Worm (Caenorhabditis elegans) whole organism, late embryonic: ENCODE measurements around the gene pcp-1.
A peak's percentile ranks its signal among the peaks of the same experiment; 100 is the strongest.

Experiments
- C08G9.2 ChIP-seq: sonication (generic microtip); optimal IDR thresholded peaks from 2 replicates; lab custom pipeline; 2016; ENCODE audit warnings: mild to moderate bottlenecking, missing genetic modification characterization, moderate library complexity, missing compliant biosample characterization
- C38D4.7 ChIP-seq: fragments of 200-800 bp; sonication (Bioruptor generic); optimal IDR thresholded peaks from 2 replicates; lab custom pipeline; 2018; ENCODE audit warnings: mild to moderate bottlenecking, missing genetic modification characterization, moderate library complexity, missing compliant biosample characterization
- K02D7.2 ChIP-seq: sonication (generic microtip); optimal IDR thresholded peaks from 2 replicates; lab custom pipeline; 2017; ENCODE audit warnings: mild to moderate bottlenecking, missing genetic modification characterization, missing compliant biosample characterization
- T23F11.4 ChIP-seq: fragments of 200-800 bp; sonication (Bioruptor generic); optimal IDR thresholded peaks from 2 replicates; lab custom pipeline; 2018; ENCODE audit warnings: mild to moderate bottlenecking, missing genetic modification characterization, missing compliant biosample characterization
- ama-1 ChIP-seq: fragments of 150-350 bp; optimal IDR thresholded peaks from 2 replicates; lab custom pipeline; 2014
- ceh-19 ChIP-seq: fragments of 200-800 bp; sonication (Bioruptor generic); optimal IDR thresholded peaks from 2 replicates; lab custom pipeline; 2018; ENCODE audit warnings: mild to moderate bottlenecking, missing genetic modification characterization, missing compliant biosample characterization
- ceh-2 ChIP-seq: sonication (generic microtip); optimal IDR thresholded peaks from 2 replicates; lab custom pipeline; 2016; ENCODE audit warnings: missing genotype, missing genetic modification characterization, missing compliant biosample characterization
- ceh-30 ChIP-seq: fragments of 150-350 bp; optimal IDR thresholded peaks from 2 replicates; lab custom pipeline; 2014; ENCODE audit warnings: missing biosample characterization, missing genetic modification characterization
- ceh-34 ChIP-seq: sonication (generic microtip); optimal IDR thresholded peaks from 2 replicates; lab custom pipeline; 2016; ENCODE audit warnings: mild to moderate bottlenecking, missing genetic modification characterization, missing compliant biosample characterization
- ceh-45 ChIP-seq: fragments of 200-800 bp; sonication (Bioruptor generic); IDR thresholded peaks from 2 replicates; pipeline ENCODE4 v1.3.6; 2022; ENCODE audit warnings: missing genetic modification reagents, missing genetic modification characterization, missing compliant biosample characterization
- ceh-48 ChIP-seq: sonication (generic microtip); optimal IDR thresholded peaks from 2 replicates; lab custom pipeline; 2016; ENCODE audit warnings: missing genetic modification characterization, inconsistent platforms, missing compliant biosample characterization
- ceh-6 ChIP-seq: fragments of 200-800 bp; sonication (Bioruptor generic); optimal IDR thresholded peaks from 2 replicates; lab custom pipeline; 2018; ENCODE audit warnings: mild to moderate bottlenecking, missing genetic modification characterization, missing compliant biosample characterization
- fax-1 ChIP-seq: sonication (generic microtip); optimal IDR thresholded peaks from 2 replicates; lab custom pipeline; 2016; ENCODE audit warnings: missing genotype, missing genetic modification characterization, missing compliant biosample characterization
- fkh-10 ChIP-seq: fragments of 150-350 bp; optimal IDR thresholded peaks from 2 replicates; lab custom pipeline; 2014; ENCODE audit warnings: missing biosample characterization, missing genetic modification reagents, missing genetic modification characterization
- fkh-6 ChIP-seq: sonication (generic microtip); optimal IDR thresholded peaks from 2 replicates; lab custom pipeline; 2016; ENCODE audit warnings: missing genetic modification characterization, missing compliant biosample characterization
- hlh-30 ChIP-seq: sonication (generic microtip); optimal IDR thresholded peaks from 2 replicates; lab custom pipeline; 2017; ENCODE audit warnings: antibody characterized with exemption, missing genetic modification characterization, missing compliant biosample characterization; ENCODE audit not compliant: insufficient read depth
- hlh-6 ChIP-seq: sonication (generic microtip); optimal IDR thresholded peaks from 2 replicates; lab custom pipeline; 2016; ENCODE audit warnings: missing genotype, missing genetic modification characterization, missing compliant biosample characterization
- hlh-8 ChIP-seq: sonication (generic microtip); optimal IDR thresholded peaks from 2 replicates; lab custom pipeline; 2016; ENCODE audit warnings: missing genotype, missing genetic modification characterization, missing compliant biosample characterization
- lim-6 ChIP-seq: sonication (generic microtip); optimal IDR thresholded peaks from 2 replicates; lab custom pipeline; 2016; ENCODE audit warnings: missing genetic modification characterization, missing compliant biosample characterization
- lin-11 ChIP-seq: fragments of 200-800 bp; sonication (Bioruptor generic); optimal IDR thresholded peaks from 2 replicates; lab custom pipeline; 2018; ENCODE audit warnings: mild to moderate bottlenecking, missing genetic modification characterization, missing compliant biosample characterization
- madf-2 ChIP-seq: sonication (generic microtip); optimal IDR thresholded peaks from 2 replicates; lab custom pipeline; 2017; ENCODE audit warnings: missing genetic modification characterization, missing compliant biosample characterization
- mec-3 ChIP-seq: sonication (generic microtip); optimal IDR thresholded peaks from 2 replicates; lab custom pipeline; 2016; ENCODE audit warnings: borderline replicate concordance, missing genetic modification characterization, missing compliant biosample characterization
- nfya-1 ChIP-seq: sonication (generic microtip); optimal IDR thresholded peaks from 2 replicates; lab custom pipeline; 2017; ENCODE audit warnings: missing genetic modification characterization, mild to moderate bottlenecking, missing compliant biosample characterization, antibody characterized with exemption, moderate library complexity
- nhr-11 ChIP-seq: fragments of 150-350 bp; optimal IDR thresholded peaks from 2 replicates; lab custom pipeline; 2014; ENCODE audit warnings: missing biosample characterization, missing genetic modification characterization
- nhr-232 ChIP-seq: sonication (generic microtip); optimal IDR thresholded peaks from 2 replicates; lab custom pipeline; 2016; ENCODE audit warnings: missing genetic modification characterization, missing compliant biosample characterization
- npax-4 ChIP-seq: sonication (generic microtip); optimal IDR thresholded peaks from 2 replicates; lab custom pipeline; 2016; ENCODE audit warnings: missing genetic modification characterization, missing compliant biosample characterization
- pat-9 ChIP-seq: fragments of 200-800 bp; sonication (Bioruptor generic); optimal IDR thresholded peaks from 2 replicates; lab custom pipeline; 2018; ENCODE audit warnings: mild to moderate bottlenecking, missing genetic modification characterization, moderate library complexity, missing compliant biosample characterization
- pax-1 ChIP-seq: fragments of 150-350 bp; optimal IDR thresholded peaks from 2 replicates; lab custom pipeline; 2014; ENCODE audit warnings: missing biosample characterization, missing genetic modification characterization
- pha-2 ChIP-seq: sonication (generic microtip); optimal IDR thresholded peaks from 2 replicates; lab custom pipeline; 2017; ENCODE audit warnings: mild to moderate bottlenecking, missing genetic modification characterization, missing compliant biosample characterization
- ref-2 ChIP-seq: sonication (generic microtip); optimal IDR thresholded peaks from 2 replicates; lab custom pipeline; 2016; ENCODE audit warnings: missing genetic modification characterization, missing compliant biosample characterization
- rnt-1 ChIP-seq: sonication (generic microtip); optimal IDR thresholded peaks from 2 replicates; lab custom pipeline; 2016; ENCODE audit warnings: missing genetic modification characterization, missing compliant biosample characterization
- sdc-2 ChIP-seq: sonication (generic microtip); optimal IDR thresholded peaks from 2 replicates; lab custom pipeline; 2016; ENCODE audit warnings: missing genotype, missing genetic modification characterization, missing compliant biosample characterization
- sox-2 ChIP-seq: fragments of 200-800 bp; sonication (Bioruptor generic); IDR thresholded peaks from 2 replicates; pipeline ENCODE4 v1.3.6; 2022; ENCODE audit warnings: missing genetic modification reagents, missing genetic modification characterization, missing compliant biosample characterization
- tbx-2 ChIP-seq: sonication (generic microtip); optimal IDR thresholded peaks from 2 replicates; lab custom pipeline; 2016; ENCODE audit warnings: missing genetic modification characterization, missing compliant biosample characterization
- unc-42 ChIP-seq: sonication (generic microtip); optimal IDR thresholded peaks from 2 replicates; lab custom pipeline; 2016; ENCODE audit warnings: missing genotype, missing genetic modification characterization, missing compliant biosample characterization
- unc-55 ChIP-seq: sonication (generic microtip); optimal IDR thresholded peaks from 2 replicates; lab custom pipeline; 2017; ENCODE audit warnings: missing biosample characterization, missing genetic modification reagents, missing genetic modification characterization
- unc-86 ChIP-seq: sonication (generic microtip); optimal IDR thresholded peaks from 2 replicates; lab custom pipeline; 2016; ENCODE audit warnings: missing genetic modification characterization, missing compliant biosample characterization
- zip-5 ChIP-seq: sonication (generic microtip); optimal IDR thresholded peaks from 2 replicates; lab custom pipeline; 2016; ENCODE audit warnings: missing genetic modification characterization, missing compliant biosample characterization

The pcp-1 gene

DNA sequence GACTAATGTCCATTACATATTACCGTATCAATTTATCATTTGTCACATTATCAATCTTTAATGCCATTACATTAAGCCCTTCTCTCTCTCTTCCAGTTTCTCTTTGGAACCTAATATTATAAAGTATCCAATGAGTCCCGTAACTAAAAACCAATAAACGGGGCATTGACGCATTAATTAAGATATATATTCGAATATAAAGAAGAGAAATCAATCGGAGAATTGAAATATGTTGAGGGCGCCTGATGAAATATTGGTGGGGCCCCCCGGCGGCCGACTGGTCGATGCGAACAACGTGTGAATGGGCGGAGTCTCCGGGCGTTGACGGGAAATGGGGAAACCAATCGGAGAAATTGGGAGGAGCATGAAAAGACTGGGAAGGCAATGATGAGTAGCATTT lies 25.5 kb downstream of the pcp-1 start:
- TF ChIP-seq rnt-1 (no peak), hlh-30 (no peak), nfya-1 (peak; percentile 73), T23F11.4 (GFP tag; lab: Kevin White, UChicago) (peak; percentile 6), unc-55 (GFP tag; lab: Kevin White, UChicago) (peak; percentile 24), hlh-8 (tag; lab: Kevin White, UChicago) (peak; percentile 0), npax-4 (tag; lab: Kevin White, UChicago) (no peak), unc-42 (tag; lab: Kevin White, UChicago) (no peak), sdc-2 (tag; lab: Kevin White, UChicago) (no peak)

ce11 chrIII:7788410-7788809 lies 29.7 kb downstream of the pcp-1 start:
- TF ChIP-seq pha-2 (tag; lab: Kevin White, UChicago) (no peak), nhr-11 (tag; lab: Kevin White, UChicago) (no peak), hlh-30 (no peak), zip-5 (tag; lab: Kevin White, UChicago) (no peak), nfya-1 (no peak), hlh-8 (tag; lab: Kevin White, UChicago) (no peak), unc-86 (tag; lab: Kevin White, UChicago) (no peak), ref-2 (tag; lab: Kevin White, UChicago) (no peak), tbx-2 (no peak), ama-1 (lab: Kevin White, UChicago) (no peak)

- TF ChIP-seq unc-42 (tag; lab: Kevin White, UChicago) (no peak), fax-1 (tag; lab: Kevin White, UChicago) (no peak), ceh-6 (GFP tag; lab: Kevin White, UChicago) (no peak), unc-86 (tag; lab: Kevin White, UChicago) (no peak), madf-2 (no peak), nfya-1 (peak; percentile 27), ceh-48 (tag; lab: Kevin White, UChicago) (no peak), lin-11 (no peak)
These were observed 31.8 kb downstream of the pcp-1 start for ce11 chrIII:7790522-7790921.

- TF ChIP-seq lin-11 (no peak), nfya-1 (peak; percentile 67)
These were observed 33.5 kb downstream of the pcp-1 start for ce11 chrIII:7792209-7792608.

DNA sequence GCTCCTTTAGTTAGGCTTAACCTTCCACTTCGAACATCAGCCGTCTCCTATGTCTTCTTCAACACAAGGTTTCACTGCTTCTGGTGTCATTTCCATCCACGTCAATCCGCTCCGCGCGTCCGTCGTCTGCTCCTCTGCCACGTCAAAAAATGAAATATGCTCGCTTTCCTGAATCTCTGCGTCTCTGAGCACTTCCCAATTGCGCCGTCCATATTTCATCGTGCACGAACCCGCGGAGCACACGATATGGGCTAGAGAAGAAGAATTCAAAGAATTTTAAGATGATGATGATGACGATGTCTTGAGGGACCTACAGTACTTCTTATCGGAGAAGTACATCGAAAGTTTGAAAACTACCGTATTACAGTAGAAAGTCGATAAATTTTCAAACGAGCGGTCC lies 34.3 kb downstream of the pcp-1 start:
- no peak for TF ChIP-seq lim-6 (tag; lab: Kevin White, UChicago)
- no peak for TF ChIP-seq fkh-6 (tag; lab: Kevin White, UChicago)
- no peak for TF ChIP-seq K02D7.2 (tag; lab: Kevin White, UChicago)
- TF ChIP-seq hlh-6 (tag; lab: Kevin White, UChicago) = no peak
- TF ChIP-seq C08G9.2 (tag; lab: Kevin White, UChicago) = no peak
- no peak for TF ChIP-seq nhr-232 (tag; lab: Kevin White, UChicago)
- no peak for TF ChIP-seq ceh-45 (GFP tag; lab: Robert Waterston, UW)
- no peak for TF ChIP-seq sox-2 (GFP tag; lab: Robert Waterston, UW)
- no peak for TF ChIP-seq T23F11.4 (GFP tag; lab: Kevin White, UChicago)

ce11 chrIII:7795311-7795710 lies 36.6 kb downstream of the pcp-1 start, which contains the start of gene cyk-7:
Gene cyk-7, minus strand, starts transcription at chrIII:7795409.
- no peak for TF ChIP-seq ceh-2 (tag; lab: Kevin White, UChicago)
- no peak for TF ChIP-seq hlh-6 (tag; lab: Kevin White, UChicago)
- TF ChIP-seq ceh-19 = no peak
- TF ChIP-seq mec-3 (tag; lab: Kevin White, UChicago) = no peak
- TF ChIP-seq ceh-34 (tag; lab: Kevin White, UChicago) = no peak
- no peak for TF ChIP-seq ref-2 (tag; lab: Kevin White, UChicago)
- no peak for TF ChIP-seq rnt-1
- TF ChIP-seq fkh-10 (GFP tag; lab: Kevin White, UChicago) = no peak
- TF ChIP-seq nhr-11 (tag; lab: Kevin White, UChicago) = no peak
- TF ChIP-seq pax-1 = no peak
- TF ChIP-seq C38D4.7 = no peak
- TF ChIP-seq ceh-48 (tag; lab: Kevin White, UChicago) = no peak
- TF ChIP-seq ceh-6 (GFP tag; lab: Kevin White, UChicago) = no peak
- TF ChIP-seq ceh-30 (tag; lab: Kevin White, UChicago) = no peak
- no peak for TF ChIP-seq sdc-2 (tag; lab: Kevin White, UChicago)
- TF ChIP-seq pat-9 (tag; lab: Kevin White, UChicago) = no peak
- TF ChIP-seq npax-4 (tag; lab: Kevin White, UChicago) = no peak
- TF ChIP-seq nhr-232 (tag; lab: Kevin White, UChicago) = no peak
